Fruit fly (Drosophila melanogaster): Measurements from ENCODE around the gene tna.
A peak's percentile ranks its signal among the peaks of the same experiment; 100 is the strongest.

Gene tna

dm6 chr3L:10866633-10867379, 31.5 kb downstream of the tna start (continued):
- no peak for TF ChIP-seq zf30C (GFP tag; optimal IDR thresholded peaks at IDR 0.05)
- TF ChIP-seq lmd (GFP tag; IDR thresholded peaks at IDR 0.05) = peak; percentile 54; the same call in 1 of the 2 replicates
- no peak for TF ChIP-seq CG17912 (GFP tag; optimal IDR thresholded peaks at IDR 0.05)
- TF ChIP-seq kni (GFP tag; optimal IDR thresholded peaks at IDR 0.05) = no peak
- TF ChIP-seq CG34376 (GFP tag; optimal IDR thresholded peaks at IDR 0.05) = peak; percentile 83
- no peak for TF ChIP-seq CG30431 (GFP tag; optimal IDR thresholded peaks at IDR 0.05)
- peak; percentile 34 for TF ChIP-seq vfl (GFP tag; optimal IDR thresholded peaks at IDR 0.05)
- peak in 1 of 2 experiments; percentile 39 for TF ChIP-seq chif (GFP tag; optimal IDR thresholded peaks at IDR 0.05)
- TF ChIP-seq croc (GFP tag; conservative IDR thresholded peaks at IDR 0.05) = no peak
- TF ChIP-seq CG18011 (GFP tag; optimal IDR thresholded peaks at IDR 0.05) = peak; percentile 35
- no peak for TF ChIP-seq CG17612 (GFP tag; IDR thresholded peaks at IDR 0.05)
- TF ChIP-seq Poxn (GFP tag; IDR thresholded peaks at IDR 0.05) = no peak
- no peak for TF ChIP-seq CG18476 (GFP tag; optimal IDR thresholded peaks at IDR 0.05)
- no peak for TF ChIP-seq cas (GFP tag; IDR thresholded peaks at IDR 0.05)
- TF ChIP-seq dmrt11E (tag; optimal IDR thresholded peaks at IDR 0.05) = no peak
- TF ChIP-seq Elba2 (GFP tag; optimal IDR thresholded peaks at IDR 0.05) = no peak
- no peak for TF ChIP-seq crc (GFP tag; optimal IDR thresholded peaks at IDR 0.05)
- TF ChIP-seq CG6689 (GFP tag; IDR thresholded peaks at IDR 0.05) = no peak
- TF ChIP-seq gt (GFP tag; IDR thresholded peaks at IDR 0.05) = no peak
- TF ChIP-seq mam (GFP tag; optimal IDR thresholded peaks at IDR 0.05) = peak; percentile 61
- TF ChIP-seq CG30020 (tag; optimal IDR thresholded peaks at IDR 0.05) = no peak
- no peak for TF ChIP-seq hth (optimal IDR thresholded peaks at IDR 0.05)
- no peak for TF ChIP-seq shn (GFP tag; optimal IDR thresholded peaks at IDR 0.05)
- no peak for TF ChIP-seq CG12104 (GFP tag; optimal IDR thresholded peaks at IDR 0.05)
- no peak for TF ChIP-seq Mad (GFP tag; optimal IDR thresholded peaks at IDR 0.05)
- TF ChIP-seq trh (GFP tag; optimal IDR thresholded peaks at IDR 0.05) = no peak
- no peak for TF ChIP-seq scrt (GFP tag; optimal IDR thresholded peaks at IDR 0.05)
- no peak for TF ChIP-seq C15 (GFP tag; IDR thresholded peaks at IDR 0.05)
- peak in 1 of 2 experiments; percentile 51 for TF ChIP-seq Hr51 (GFP tag; optimal IDR thresholded peaks at IDR 0.05)
- no peak for TF ChIP-seq CG14050 (GFP tag; IDR thresholded peaks at IDR 0.05)
- TF ChIP-seq gsb-n (tag; optimal IDR thresholded peaks at IDR 0.05) = no peak
- TF ChIP-seq nom (GFP tag; optimal IDR thresholded peaks at IDR 0.05) = no peak
- peak; percentile 12 for TF ChIP-seq BtbVII (GFP tag; optimal IDR thresholded peaks at IDR 0.05)
- no peak for TF ChIP-seq ham (GFP tag; IDR thresholded peaks at IDR 0.05)
- TF ChIP-seq Sox102F (GFP tag; optimal IDR thresholded peaks at IDR 0.05) = peak; percentile 7
- peak; percentile 38; the same call in 1 of the 3 replicates for TF ChIP-seq Mrtf (GFP tag; IDR thresholded peaks at IDR 0.05)
- no peak for TF ChIP-seq CG10267 (tag; optimal IDR thresholded peaks at IDR 0.05)
- TF ChIP-seq bab2 (GFP tag; optimal IDR thresholded peaks at IDR 0.05) = peak; percentile 28
- no peak for TF ChIP-seq onecut (GFP tag; IDR thresholded peaks at IDR 0.05)
- no peak for TF ChIP-seq pita (GFP tag; optimal IDR thresholded peaks at IDR 0.05)
- TF ChIP-seq Fer2 (tag; optimal IDR thresholded peaks at IDR 0.05) = no peak
- no peak for TF ChIP-seq trem (tag; optimal IDR thresholded peaks at IDR 0.05)
- TF ChIP-seq CG3726 (GFP tag; IDR thresholded peaks at IDR 0.05) = no peak
- no peak for TF ChIP-seq tna (GFP tag; IDR thresholded peaks at IDR 0.05; ENCODE audit: partially characterized antibody)
- 0 out of 2 replicates have a peak, but pooled peaks have one; percentile 54 for TF ChIP-seq Ptx1 (GFP tag; IDR thresholded peaks at IDR 0.05)
- TF ChIP-seq CG16815 (GFP tag; optimal IDR thresholded peaks at IDR 0.05) = no peak
- TF ChIP-seq Doc2 (GFP tag; IDR thresholded peaks at IDR 0.05) = no peak
- peak; percentile 25 for TF ChIP-seq NK7.1 (GFP tag; optimal IDR thresholded peaks at IDR 0.05)
- TF ChIP-seq Ada2b (GFP tag; IDR thresholded peaks at IDR 0.05) = peak; percentile 41
- TF ChIP-seq gfzf (GFP tag; optimal IDR thresholded peaks at IDR 0.05) = no peak
- no peak for TF ChIP-seq Deaf1 (tag; optimal IDR thresholded peaks at IDR 0.05)

Data from whole organism, embryonic.